Worm (Caenorhabditis elegans) whole organism, L3 larva: Measurements from ENCODE around the gene nmur-1.

Experiments used
- ama-1 ChIP-seq: fragments of 150-350 bp; optimal IDR thresholded peaks from 2 replicates; lab custom pipeline; 2018
- egl-27 ChIP-seq: sonication (generic microtip); optimal IDR thresholded peaks from 4 replicates; lab custom pipeline; 2017; ENCODE audit warnings: missing biosample characterization, missing genetic modification reagents, missing genetic modification characterization
- fkh-2 ChIP-seq: fragments of 150-350 bp; optimal IDR thresholded peaks from 2 replicates; lab custom pipeline; 2014; ENCODE audit warnings: missing biosample characterization, missing genetic modification reagents, missing genetic modification characterization
- lin-15B ChIP-seq: fragments of 150-350 bp; optimal IDR thresholded peaks from 2 replicates; lab custom pipeline; 2014; ENCODE audit warnings: missing biosample characterization, missing genetic modification characterization
- mdl-1 ChIP-seq: fragments of 150-350 bp; optimal IDR thresholded peaks from 2 replicates; lab custom pipeline; 2014; ENCODE audit warnings: missing biosample characterization, missing genetic modification characterization
- nhr-237 ChIP-seq: fragments of 150-350 bp; optimal IDR thresholded peaks from 2 replicates; lab custom pipeline; 2014; ENCODE audit warnings: missing biosample characterization, missing genetic modification characterization
- nhr-28 ChIP-seq: fragments of 150-350 bp; optimal IDR thresholded peaks from 2 replicates; lab custom pipeline; 2014; ENCODE audit warnings: missing biosample characterization, missing genetic modification characterization
- nhr-76 ChIP-seq: fragments of 150-350 bp; sonication (generic microtip); optimal IDR thresholded peaks from 5 replicates; lab custom pipeline; 2014; ENCODE audit warnings: missing biosample characterization, missing genetic modification characterization
- pqm-1 ChIP-seq: fragments of 150-350 bp; optimal IDR thresholded peaks from 2 replicates; lab custom pipeline; 2017; ENCODE audit warnings: missing biosample characterization, missing genetic modification characterization, inconsistent platforms
- snpc-4 ChIP-seq: fragments of 150-350 bp; optimal IDR thresholded peaks from 2 replicates; lab custom pipeline; 2014; ENCODE audit warnings: missing biosample characterization, missing genetic modification characterization
- ztf-11 ChIP-seq: fragments of 150-350 bp; optimal IDR thresholded peaks from 2 replicates; lab custom pipeline; 2014; ENCODE audit warnings: missing biosample characterization, missing genetic modification characterization

- no peak for TF ChIP-seq mdl-1 (tag; lab: Kevin White, UChicago)
- TF ChIP-seq snpc-4 (tag; lab: Kevin White, UChicago) = no peak
- TF ChIP-seq lin-15B (tag; lab: Kevin White, UChicago) = no peak
- TF ChIP-seq fkh-2 (tag; lab: Kevin White, UChicago) = no peak
- TF ChIP-seq ama-1 = no peak
- TF ChIP-seq nhr-76 = no peak
- TF ChIP-seq nhr-237 (tag; lab: Kevin White, UChicago) = no peak
- no peak for TF ChIP-seq pqm-1
- no peak for TF ChIP-seq egl-27
- no peak for TF ChIP-seq ztf-11 (tag; lab: Kevin White, UChicago)
- no peak for TF ChIP-seq nhr-28 (tag; lab: Kevin White, UChicago)
Observed at ce11 chrX:8997450-8998075, 16.8 kb downstream of the nmur-1 start, which contains the start of gene C24A3.2.
